Fruit fly (Drosophila melanogaster) whole organism, wandering third instar larva: ENCODE results near the gene CG14113.

Experiments
- Abd-B ChIP-seq: fragments of >200 bp; optimal IDR thresholded peaks from 2 replicates; lab custom pipeline; 2017; ENCODE audit warnings: missing biosample characterization, missing genetic modification characterization
- CG32264 ChIP-seq: fragments of 200-800 bp; sonication (Bioruptor generic); optimal IDR thresholded peaks from 2 replicates; lab custom pipeline; 2016; ENCODE audit warnings: missing biosample characterization, missing genetic modification characterization
- CrebA ChIP-seq: fragments of 200-800 bp; sonication (Bioruptor generic); optimal IDR thresholded peaks from 2 replicates; lab custom pipeline; 2016; ENCODE audit warnings: missing biosample characterization, mild to moderate bottlenecking, missing genetic modification characterization, borderline replicate concordance
- Dfd ChIP-seq: fragments of >200 bp; optimal IDR thresholded peaks from 2 replicates; lab custom pipeline; 2017; ENCODE audit warnings: missing biosample characterization, missing genetic modification characterization
- GATAd ChIP-seq: sonication (Bioruptor generic); optimal IDR thresholded peaks from 2 replicates; lab custom pipeline; 2016; ENCODE audit warnings: missing biosample characterization, missing genetic modification characterization
- HLH106 ChIP-seq: fragments of 200-800 bp; optimal IDR thresholded peaks from 3 replicates; lab custom pipeline; 2019; ENCODE audit warnings: missing biosample characterization, mild to moderate bottlenecking, missing genetic modification characterization, moderate library complexity
- Hnf4 ChIP-seq: fragments of 200-800 bp; sonication (Bioruptor generic); optimal IDR thresholded peaks from 2 replicates; lab custom pipeline; 2016; ENCODE audit warnings: missing biosample characterization, mild to moderate bottlenecking, missing genetic modification characterization
- Hr78 ChIP-seq: fragments of >200 bp; optimal IDR thresholded peaks from 2 replicates; lab custom pipeline; 2017; ENCODE audit warnings: missing biosample characterization, missing genetic modification characterization
- Hr83 ChIP-seq: fragments of 200-300 bp; sonication (Bioruptor generic); optimal IDR thresholded peaks from 2 replicates; lab custom pipeline; 2016; ENCODE audit warnings: missing biosample characterization, mild to moderate bottlenecking, missing genetic modification characterization, moderate library complexity; ENCODE audit not compliant: poor library complexity, severe bottlenecking
- Jra ChIP-seq: sonication (Bioruptor generic); optimal IDR thresholded peaks from 2 replicates; lab custom pipeline; 2016; ENCODE audit warnings: missing biosample characterization, missing genetic modification characterization
- Mio ChIP-seq: sonication (Bioruptor generic); optimal IDR thresholded peaks from 2 replicates; lab custom pipeline; 2016; ENCODE audit warnings: missing biosample characterization, missing genetic modification characterization
- Myc ChIP-seq: fragments of >200 bp; optimal IDR thresholded peaks from 2 replicates; lab custom pipeline; 2017
- OdsH ChIP-seq: fragments of 200-800 bp; sonication (Bioruptor generic); optimal IDR thresholded peaks from 2 replicates; lab custom pipeline; 2016; ENCODE audit warnings: missing biosample characterization, mild to moderate bottlenecking, missing genetic modification characterization
- Rel ChIP-seq, 2 experiments: fragments of 200-800 bp; sonication (Bioruptor generic) in 1 of 2; optimal IDR thresholded peaks; 2 replicates in 1 of 2; 3 replicates in 1 of 2; lab custom pipeline; 2016 to 2019; ENCODE audit warnings: mild to moderate bottlenecking in 2 of 2, missing biosample characterization in 2 of 2, missing genetic modification characterization in 2 of 2, moderate library complexity in 1 of 2
- Vsx2 ChIP-seq: fragments of 200-300, 225-300 bp; sonication (Bioruptor generic); optimal IDR thresholded peaks from 2 replicates; lab custom pipeline; 2018; ENCODE audit warnings: missing biosample characterization, missing genetic modification characterization; ENCODE audit not compliant: partially characterized antibody
- br ChIP-seq: fragments of 200-800 bp; sonication (Bioruptor generic); optimal IDR thresholded peaks from 2 replicates; lab custom pipeline; 2016; ENCODE audit warnings: missing biosample characterization, missing genetic modification characterization
- brk ChIP-seq: fragments of 200-800 bp; sonication (Bioruptor generic); optimal IDR thresholded peaks from 2 replicates; lab custom pipeline; 2016; ENCODE audit warnings: missing biosample characterization, mild to moderate bottlenecking, missing genetic modification characterization
- dl ChIP-seq, 2 experiments: fragments of 175-275, 200-275 bp in 1 of 2; fragments of 200-275 bp in 1 of 2; sonication (Bioruptor generic); optimal IDR thresholded peaks; lab custom pipeline; 2018; ENCODE audit warnings: mild to moderate bottlenecking in 2 of 2, missing biosample characterization in 2 of 2, missing genetic modification characterization in 2 of 2, moderate library complexity in 2 of 2; ENCODE audit not compliant: partially characterized antibody in 2 of 2, insufficient read depth in 1 of 2
- dmrt93B ChIP-seq: fragments of 200-800 bp; sonication (Bioruptor generic); optimal IDR thresholded peaks from 2 replicates; lab custom pipeline; 2018; ENCODE audit warnings: missing biosample characterization, mild to moderate bottlenecking, missing genetic modification characterization
- dsf ChIP-seq: sonication (Bioruptor generic); optimal IDR thresholded peaks from 2 replicates; lab custom pipeline; 2016; ENCODE audit warnings: missing biosample characterization, missing genetic modification characterization, borderline replicate concordance
- ey ChIP-seq: fragments of 200-800 bp; sonication (Bioruptor generic); optimal IDR thresholded peaks from 2 replicates; lab custom pipeline; 2016; ENCODE audit warnings: missing biosample characterization, missing genetic modification characterization
- foxo ChIP-seq, 2 experiments: fragments of 200-800 bp; sonication (Bioruptor generic); optimal IDR thresholded peaks; 2 replicates in 1 of 2; 3 replicates in 1 of 2; lab custom pipeline; 2016 to 2017; ENCODE audit warnings: missing biosample characterization in 2 of 2, missing genetic modification characterization in 2 of 2
- fru ChIP-seq: fragments of 200-800 bp; sonication (Bioruptor generic); optimal IDR thresholded peaks from 3 replicates; lab custom pipeline; 2016; ENCODE audit warnings: missing biosample characterization, mild to moderate bottlenecking, missing genetic modification characterization
- jim ChIP-seq: fragments of 175-275, 200-325 bp; sonication (Bioruptor generic); optimal IDR thresholded peaks from 2 replicates; lab custom pipeline; 2016; ENCODE audit warnings: missing biosample characterization, mild to moderate bottlenecking, missing genetic modification characterization
- lola ChIP-seq: fragments of >200 bp; optimal IDR thresholded peaks from 2 replicates; lab custom pipeline; 2017; ENCODE audit warnings: missing biosample characterization, missing genetic modification characterization
- rgr ChIP-seq: fragments of 200-800 bp; sonication (Bioruptor generic); optimal IDR thresholded peaks from 3 replicates; lab custom pipeline; 2016; ENCODE audit warnings: missing biosample characterization, mild to moderate bottlenecking, missing genetic modification characterization
- sage ChIP-seq: fragments of 200-800 bp; sonication (Bioruptor generic); optimal IDR thresholded peaks from 2 replicates; lab custom pipeline; 2016; ENCODE audit warnings: missing biosample characterization, mild to moderate bottlenecking, missing genetic modification characterization
- sv ChIP-seq: fragments of 200-800 bp; sonication (Bioruptor generic); optimal IDR thresholded peaks from 3 replicates; lab custom pipeline; 2016; ENCODE audit warnings: missing biosample characterization, missing genetic modification characterization
- tai ChIP-seq: sonication (Bioruptor generic); optimal IDR thresholded peaks from 2 replicates; lab custom pipeline; 2016; ENCODE audit warnings: missing biosample characterization, missing genetic modification characterization
- usp ChIP-seq: fragments of >200 bp; optimal IDR thresholded peaks from 2 replicates; lab custom pipeline; 2017; ENCODE audit warnings: missing biosample characterization, missing genetic modification characterization
- woc ChIP-seq: sonication (Bioruptor generic); optimal IDR thresholded peaks from 2 replicates; lab custom pipeline; 2016; ENCODE audit warnings: missing biosample characterization, mild to moderate bottlenecking, missing genetic modification characterization

CG14113 gene

dm6 chr3L:13301335-13301734, 27.6 kb upstream of the CG14113 start, which contains the start of gene SP:
TSS of gene SP (plus strand) at chr3L:13301635.
- TF ChIP-seq Hr78 (GFP tag; lab: Kevin White, UChicago), result no peak
- TF ChIP-seq Vsx2 (GFP tag; lab: Kevin White, UChicago), result no peak
- no peak for TF ChIP-seq brk (GFP tag; lab: Kevin White, UChicago)
- no peak for TF ChIP-seq br (GFP tag; lab: Kevin White, UChicago)
- TF ChIP-seq dsf, result no peak
- TF ChIP-seq CG32264 (GFP tag; lab: Kevin White, UChicago), result no peak
- TF ChIP-seq Jra (GFP tag; lab: Kevin White, UChicago), result no peak
- TF ChIP-seq jim (GFP tag; lab: Kevin White, UChicago), result no peak
- no peak for TF ChIP-seq foxo (GFP tag; optimal IDR thresholded peaks at IDR 0.05; lab: Kevin White, UChicago)
- TF ChIP-seq rgr (GFP tag; lab: Kevin White, UChicago), result no peak
- TF ChIP-seq dmrt93B (GFP tag; lab: Kevin White, UChicago), result no peak
- no peak for TF ChIP-seq ey (GFP tag; lab: Kevin White, UChicago)
- TF ChIP-seq OdsH (GFP tag; lab: Kevin White, UChicago), result no peak

- TF ChIP-seq woc (GFP tag; lab: Kevin White, UChicago) (no peak), lola (GFP tag; lab: Kevin White, UChicago) (no peak), sv (GFP tag; lab: Kevin White, UChicago) (no peak), jim (GFP tag; lab: Kevin White, UChicago) (no peak), GATAd (GFP tag; lab: Kevin White, UChicago) (no peak), sage (GFP tag; lab: Kevin White, UChicago) (no peak), Hr78 (GFP tag; lab: Kevin White, UChicago) (no peak), Mio (GFP tag; lab: Kevin White, UChicago) (no peak), Rel (GFP tag; optimal IDR thresholded peaks at IDR 0.05; lab: Kevin White, UChicago) (no peak), Rel (tag; optimal IDR thresholded peaks at IDR 0.05; lab: Kevin White, UChicago) (no peak), brk (GFP tag; lab: Kevin White, UChicago) (no peak), Abd-B (no peak), br (GFP tag; lab: Kevin White, UChicago) (no peak), Dfd (GFP tag; lab: Kevin White, UChicago) (no peak), Vsx2 (GFP tag; lab: Kevin White, UChicago) (peak; percentile 32), Hr83 (no peak), Myc (peak; percentile 67), Jra (GFP tag; lab: Kevin White, UChicago) (no peak)
- TF ChIP-seq, all 38 proteins: peak for 2
Measured at dm6 chr3L:13301787-13302186, 27.1 kb upstream of the CG14113 start.

dm6 chr3L:13312250-13312649, 16.7 kb upstream of the CG14113 start:
- TF ChIP-seq HLH106, result no peak
- TF ChIP-seq GATAd (GFP tag; lab: Kevin White, UChicago), result no peak
- TF ChIP-seq Abd-B, result no peak
- TF ChIP-seq, all 38 proteins: peak for 0

dm6 chr3L:13348733-13349132, 19.8 kb downstream of the CG14113 start, which contains the start of gene CG17687:
TSS of gene CG17687 (plus strand) at chr3L:13349033.
- TF ChIP-seq lola (GFP tag; lab: Kevin White, UChicago) (no peak), CrebA (GFP tag; lab: Kevin White, UChicago) (no peak), rgr (GFP tag; lab: Kevin White, UChicago) (no peak), br (GFP tag; lab: Kevin White, UChicago) (no peak), dl (GFP tag; optimal IDR thresholded peaks at IDR 0.05; lab: Kevin White, UChicago; ENCODE audit: insufficient read depth in 1 of 2, partially characterized antibody in 2 of 2) (no peak), Hnf4 (GFP tag; lab: Kevin White, UChicago) (no peak), sv (GFP tag; lab: Kevin White, UChicago) (no peak), Jra (GFP tag; lab: Kevin White, UChicago) (no peak), CG32264 (GFP tag; lab: Kevin White, UChicago) (no peak), tai (GFP tag; lab: Kevin White, UChicago) (no peak), fru (GFP tag; lab: Kevin White, UChicago) (no peak), dsf (no peak), dmrt93B (GFP tag; lab: Kevin White, UChicago) (no peak), Hr83 (no peak), jim (GFP tag; lab: Kevin White, UChicago) (no peak), foxo (GFP tag; optimal IDR thresholded peaks at IDR 0.05; lab: Kevin White, UChicago) (no peak), usp (GFP tag; lab: Kevin White, UChicago) (no peak), brk (GFP tag; lab: Kevin White, UChicago) (no peak), Hr78 (GFP tag; lab: Kevin White, UChicago) (no peak), ey (GFP tag; lab: Kevin White, UChicago) (no peak)
